Worm (Caenorhabditis elegans) whole organism, young adult: ENCODE data around the gene dhps-1.
A peak's percentile ranks its signal among the peaks of the same experiment; 100 is the strongest.

ENCODE experiments used
- C17E4.6 ChIP-seq: fragments of 200-800 bp; sonication (Bioruptor generic); IDR thresholded peaks from 2 replicates; pipeline ENCODE4 v1.3.6; 2022; ENCODE audit warnings: missing genetic modification reagents, missing genetic modification characterization, missing compliant biosample characterization
- D2030.7 ChIP-seq: fragments of 200-800 bp; sonication (Bioruptor generic); IDR thresholded peaks from 2 replicates; pipeline ENCODE4 v1.3.6; 2022; ENCODE audit warnings: missing genetic modification reagents, missing genetic modification characterization, missing compliant biosample characterization
- F23B12.7 ChIP-seq: sonication (generic microtip); optimal IDR thresholded peaks from 2 replicates; lab custom pipeline; 2017; ENCODE audit warnings: missing genetic modification characterization, mild to moderate bottlenecking, missing compliant biosample characterization, antibody characterized with exemption, moderate library complexity; ENCODE audit not compliant: insufficient read depth
- F52B5.7 ChIP-seq: sonication (generic microtip); optimal IDR thresholded peaks from 2 replicates; lab custom pipeline; 2016; ENCODE audit warnings: mild to moderate bottlenecking, missing genetic modification characterization, missing compliant biosample characterization
- F57C9.4 ChIP-seq: sonication (generic microtip); optimal IDR thresholded peaks from 2 replicates; lab custom pipeline; 2017; ENCODE audit warnings: mild to moderate bottlenecking, missing genetic modification characterization, missing compliant biosample characterization
- T07F8.4 ChIP-seq: sonication (generic microtip); optimal IDR thresholded peaks from 2 replicates; lab custom pipeline; 2016; ENCODE audit warnings: mild to moderate bottlenecking, missing genetic modification characterization, moderate library complexity, missing compliant biosample characterization
- Y53G8AR.9 ChIP-seq: fragments of 200-800 bp; sonication (Bioruptor generic); conservative IDR thresholded peaks from 2 replicates; pipeline ENCODE4 v1.3.6; 2022; ENCODE audit warnings: missing genetic modification reagents, missing genetic modification characterization, missing compliant biosample characterization
- Y56A3A.18 ChIP-seq: fragments of 200-800 bp; sonication (Bioruptor generic); IDR thresholded peaks from 2 replicates; pipeline ENCODE4 v1.3.6; 2022; ENCODE audit warnings: missing genetic modification reagents, missing genetic modification characterization, missing compliant biosample characterization
- Y67H2A.10 ChIP-seq: fragments of 200-800 bp; sonication (Bioruptor generic); conservative IDR thresholded peaks from 2 replicates; pipeline ENCODE4 v1.3.6; 2022; ENCODE audit warnings: missing genetic modification reagents, missing genetic modification characterization, missing compliant biosample characterization
- Y95B8A.8 ChIP-seq: fragments of 200-800 bp; sonication (Bioruptor generic); IDR thresholded peaks from 2 replicates; pipeline ENCODE4 v1.3.6; 2022; ENCODE audit warnings: missing genetic modification reagents, missing genetic modification characterization, missing compliant biosample characterization
- ZK185.1 ChIP-seq: sonication (generic microtip); optimal IDR thresholded peaks from 2 replicates; lab custom pipeline; 2016; ENCODE audit warnings: mild to moderate bottlenecking, missing genetic modification characterization, missing compliant biosample characterization; ENCODE audit not compliant: poor library complexity, severe bottlenecking
- ama-1 ChIP-seq, 3 experiments: fragments of 150-350 bp in 1 of 3; sonication (generic microtip) in 2 of 3; optimal IDR thresholded peaks; 2 replicates each; lab custom pipeline; 2014 to 2018; ENCODE audit warnings: missing biosample characterization in 2 of 3, missing genetic modification characterization in 2 of 3, missing genetic modification reagents in 2 of 3
- aptf-2 ChIP-seq: fragments of 200-800 bp; sonication (Bioruptor generic); conservative IDR thresholded peaks from 2 replicates; pipeline ENCODE4 v1.3.6; 2022; ENCODE audit warnings: missing genetic modification reagents, missing genetic modification characterization, missing compliant biosample characterization
- aptf-3 ChIP-seq: fragments of 200-800 bp; sonication (Bioruptor generic); IDR thresholded peaks from 2 replicates; pipeline ENCODE4 v1.3.6; 2022; ENCODE audit warnings: missing genetic modification characterization, missing compliant biosample characterization
- atf-7 ChIP-seq: sonication (generic microtip); optimal IDR thresholded peaks from 2 replicates; lab custom pipeline; 2017; ENCODE audit warnings: mild to moderate bottlenecking, missing genetic modification characterization, missing compliant biosample characterization
- attf-6 ChIP-seq: fragments of 200-800 bp; sonication (Bioruptor generic); IDR thresholded peaks from 2 replicates; pipeline ENCODE4 v1.3.6; 2022; ENCODE audit warnings: missing genetic modification reagents, missing genetic modification characterization, missing compliant biosample characterization
- cebp-1 ChIP-seq, 2 experiments: fragments of 200-800 bp in 1 of 2; sonication (Bioruptor generic) in 1 of 2; sonication (generic microtip) in 1 of 2; IDR thresholded peaks in 1 of 2; optimal IDR thresholded peaks in 1 of 2; 2 replicates each; pipeline versions ENCODE4 v1.3.6 to Lab custom; 2017 to 2022; ENCODE audit warnings: missing compliant biosample characterization in 2 of 2, missing genetic modification characterization in 2 of 2, mild to moderate bottlenecking in 1 of 2, missing genetic modification reagents in 1 of 2, moderate library complexity in 1 of 2
- cebp-2 ChIP-seq: fragments of 200-800 bp; sonication (Bioruptor generic); IDR thresholded peaks from 2 replicates; pipeline ENCODE4 v1.3.6; 2022; ENCODE audit warnings: missing genetic modification characterization, missing compliant biosample characterization
- ceh-58 ChIP-seq: fragments of 200-800 bp; sonication (Bioruptor generic); IDR thresholded peaks from 2 replicates; pipeline ENCODE4 v1.3.6; 2022; ENCODE audit warnings: missing genetic modification characterization, missing compliant biosample characterization
- chd-7 ChIP-seq: sonication (generic microtip); optimal IDR thresholded peaks from 2 replicates; lab custom pipeline; 2016; ENCODE audit warnings: mild to moderate bottlenecking, missing genetic modification characterization, moderate library complexity, missing compliant biosample characterization
- egl-44 ChIP-seq: fragments of 200-800 bp; sonication (Bioruptor generic); IDR thresholded peaks from 2 replicates; pipeline ENCODE4 v1.3.6; 2022; ENCODE audit warnings: missing genetic modification reagents, missing genetic modification characterization, missing compliant biosample characterization
- ekl-4 ChIP-seq: fragments of 200-800 bp; sonication (Bioruptor generic); IDR thresholded peaks from 2 replicates; pipeline ENCODE4 v1.3.6; 2022; ENCODE audit warnings: missing genetic modification reagents, missing genetic modification characterization, missing compliant biosample characterization
- fkh-3 ChIP-seq: sonication (generic microtip); optimal IDR thresholded peaks from 2 replicates; lab custom pipeline; 2016; ENCODE audit warnings: mild to moderate bottlenecking, missing genetic modification characterization, missing compliant biosample characterization
- hmg-1.2 ChIP-seq: fragments of 200-800 bp; sonication (Bioruptor generic); IDR thresholded peaks from 2 replicates; pipeline ENCODE4 v1.3.6; 2022; ENCODE audit warnings: missing genetic modification reagents, missing genetic modification characterization, missing compliant biosample characterization
- hmg-20 ChIP-seq: fragments of 200-800 bp; sonication (Bioruptor generic); IDR thresholded peaks from 2 replicates; pipeline ENCODE4 v1.3.6; 2022; ENCODE audit warnings: missing genetic modification reagents, missing genetic modification characterization, missing compliant biosample characterization
- hsf-1 ChIP-seq: fragments of 200-800 bp; sonication (Bioruptor generic); IDR thresholded peaks from 2 replicates; pipeline ENCODE4 v1.3.6; 2022; ENCODE audit warnings: missing genetic modification reagents, missing genetic modification characterization, missing compliant biosample characterization
- lin-26 ChIP-seq: fragments of 200-800 bp; sonication (Bioruptor generic); IDR thresholded peaks from 2 replicates; pipeline ENCODE4 v1.3.6; 2022; ENCODE audit warnings: missing genetic modification reagents, missing genetic modification characterization, missing compliant biosample characterization
- lsl-1 ChIP-seq: fragments of 200-800 bp; sonication (Bioruptor generic); optimal IDR thresholded peaks from 2 replicates; lab custom pipeline; 2018; ENCODE audit warnings: mild to moderate bottlenecking, missing genetic modification characterization, moderate library complexity, missing compliant biosample characterization
- madf-3 ChIP-seq: fragments of 200-800 bp; sonication (Bioruptor generic); IDR thresholded peaks from 2 replicates; pipeline ENCODE4 v1.3.6; 2022; ENCODE audit warnings: missing genetic modification reagents, missing genetic modification characterization, missing compliant biosample characterization
- madf-6 ChIP-seq: fragments of 200-800 bp; sonication (Bioruptor generic); IDR thresholded peaks from 2 replicates; pipeline ENCODE4 v1.3.6; 2022; ENCODE audit warnings: missing genetic modification reagents, missing genetic modification characterization, missing compliant biosample characterization
- mel-28 ChIP-seq: sonication (generic microtip); optimal IDR thresholded peaks from 2 replicates; lab custom pipeline; 2016; ENCODE audit warnings: borderline replicate concordance, mild to moderate bottlenecking, missing genetic modification characterization, missing compliant biosample characterization
- mes-4 ChIP-seq: sonication (generic microtip); optimal IDR thresholded peaks from 2 replicates; lab custom pipeline; 2016; ENCODE audit warnings: missing genotype, missing genetic modification characterization, missing compliant biosample characterization
- nfya-1 ChIP-seq: sonication (generic microtip); optimal IDR thresholded peaks from 2 replicates; lab custom pipeline; 2017; ENCODE audit warnings: antibody characterized with exemption, missing compliant biosample characterization, missing genetic modification characterization, borderline replicate concordance; ENCODE audit not compliant: insufficient read depth
- nfya-2 ChIP-seq: fragments of 200-800 bp; sonication (Bioruptor generic); IDR thresholded peaks from 2 replicates; pipeline ENCODE4 v1.3.6; 2022; ENCODE audit warnings: missing genetic modification reagents, missing genetic modification characterization, missing compliant biosample characterization
- nhr-120 ChIP-seq: fragments of 200-800 bp; sonication (Bioruptor generic); IDR thresholded peaks from 2 replicates; pipeline ENCODE4 v1.3.6; 2022; ENCODE audit warnings: missing genetic modification characterization, missing compliant biosample characterization
- nhr-27 ChIP-seq: fragments of 200-800 bp; sonication (Bioruptor generic); optimal IDR thresholded peaks from 2 replicates; lab custom pipeline; 2018; ENCODE audit warnings: mild to moderate bottlenecking, missing genetic modification characterization, moderate library complexity, missing compliant biosample characterization
- rcor-1 ChIP-seq: fragments of 200-800 bp; sonication (Bioruptor generic); IDR thresholded peaks from 2 replicates; pipeline ENCODE4 v1.3.6; 2022; ENCODE audit warnings: missing genetic modification reagents, missing genetic modification characterization, missing compliant biosample characterization
- repo-1 ChIP-seq: sonication (generic microtip); optimal IDR thresholded peaks from 2 replicates; lab custom pipeline; 2017; ENCODE audit warnings: mild to moderate bottlenecking, missing genetic modification characterization, missing compliant biosample characterization
- sdz-38 ChIP-seq: sonication (generic microtip); optimal IDR thresholded peaks from 2 replicates; lab custom pipeline; 2016; ENCODE audit warnings: missing genotype, missing genetic modification characterization, missing compliant biosample characterization
- snpc-1.1 ChIP-seq: sonication (generic microtip); optimal IDR thresholded peaks from 2 replicates; lab custom pipeline; 2017; ENCODE audit warnings: missing genetic modification characterization, mild to moderate bottlenecking, missing compliant biosample characterization, antibody characterized with exemption, moderate library complexity, missing genotype, missing genetic modification reagents; ENCODE audit not compliant: insufficient read depth
- snpc-3.4 ChIP-seq: sonication (generic microtip); optimal IDR thresholded peaks from 2 replicates; lab custom pipeline; 2017; ENCODE audit warnings: missing genetic modification characterization, mild to moderate bottlenecking, missing compliant biosample characterization, antibody characterized with exemption, moderate library complexity, missing genotype, missing genetic modification reagents
- sptf-2 ChIP-seq: fragments of 200-800 bp; sonication (Bioruptor generic); optimal IDR thresholded peaks from 2 replicates; lab custom pipeline; 2018; ENCODE audit warnings: mild to moderate bottlenecking, missing genetic modification characterization, missing compliant biosample characterization
- unc-62 ChIP-seq: fragments of 150-350 bp; optimal IDR thresholded peaks from 2 replicates; lab custom pipeline; 2014; ENCODE audit warnings: missing biosample characterization, missing genetic modification reagents, missing genetic modification characterization
- xnd-1 ChIP-seq: sonication (generic microtip); optimal IDR thresholded peaks from 2 replicates; lab custom pipeline; 2016; ENCODE audit warnings: missing genotype, missing genetic modification reagents, missing genetic modification characterization, missing compliant biosample characterization
- ztf-28 ChIP-seq: fragments of 200-800 bp; sonication (Bioruptor generic); IDR thresholded peaks from 2 replicates; pipeline ENCODE4 v1.3.6; 2022; ENCODE audit warnings: missing genetic modification reagents, missing genetic modification characterization, missing compliant biosample characterization

Gene dhps-1

DNA sequence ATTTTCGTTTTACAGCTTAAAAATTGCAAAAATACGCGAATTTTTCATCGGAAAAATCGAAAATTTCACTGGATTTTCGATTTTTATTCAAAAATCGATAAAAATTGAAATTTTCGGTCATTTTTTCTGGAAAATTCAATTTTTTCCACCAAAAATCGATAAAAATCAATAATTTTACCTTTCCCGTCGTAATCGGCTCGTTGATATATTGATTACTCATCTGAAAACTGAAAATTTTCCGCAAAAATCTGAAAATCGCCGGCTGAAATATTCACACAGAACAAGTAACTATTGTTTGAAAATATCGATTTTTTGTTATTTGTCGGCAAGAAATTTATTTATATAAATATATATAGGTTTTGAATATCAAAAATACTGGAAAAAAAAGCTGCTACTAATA is 43.7 kb downstream of the dhps-1 start, which contains the start of gene cyn-16:
Gene cyn-16, minus strand, starts transcription at position 227 of the 400 bp plus-strand sequence.
- TF ChIP-seq F52B5.7 (tag; lab: Kevin White, UChicago): no peak
- no peak for TF ChIP-seq madf-6 (GFP tag; lab: Robert Waterston, UW)
- no peak for TF ChIP-seq xnd-1 (tag; lab: Kevin White, UChicago)
- TF ChIP-seq T07F8.4 (tag; lab: Kevin White, UChicago): no peak
- TF ChIP-seq sptf-2 (GFP tag; lab: Kevin White, UChicago): no peak
- TF ChIP-seq ZK185.1 (tag; lab: Kevin White, UChicago): no peak
- TF ChIP-seq attf-6: no peak
- no peak for TF ChIP-seq nfya-2 (GFP tag; lab: Robert Waterston, UW)
- no peak for TF ChIP-seq nfya-1
- TF ChIP-seq lin-26 (GFP tag; lab: Robert Waterston, UW): no peak
- TF ChIP-seq ama-1 (optimal IDR thresholded peaks at IDR 0.05; lab: Kevin White, UChicago): peak; percentile 32
- TF ChIP-seq ama-1 (GFP tag; optimal IDR thresholded peaks at IDR 0.05; lab: Kevin White, UChicago): no peak
- no peak for TF ChIP-seq ekl-4
- no peak for TF ChIP-seq cebp-2 (GFP tag; lab: Robert Waterston, UW)
- no peak for TF ChIP-seq snpc-3.4
- no peak for TF ChIP-seq aptf-2 (GFP tag; lab: Robert Waterston, UW)
- no peak for TF ChIP-seq cebp-1 (GFP tag; IDR thresholded peaks at IDR 0.05; lab: Robert Waterston, UW)
- peak; percentile 10 for TF ChIP-seq cebp-1 (tag; optimal IDR thresholded peaks at IDR 0.05; lab: Kevin White, UChicago)
- TF ChIP-seq Y56A3A.18 (GFP tag; lab: Robert Waterston, UW): no peak

DNA sequence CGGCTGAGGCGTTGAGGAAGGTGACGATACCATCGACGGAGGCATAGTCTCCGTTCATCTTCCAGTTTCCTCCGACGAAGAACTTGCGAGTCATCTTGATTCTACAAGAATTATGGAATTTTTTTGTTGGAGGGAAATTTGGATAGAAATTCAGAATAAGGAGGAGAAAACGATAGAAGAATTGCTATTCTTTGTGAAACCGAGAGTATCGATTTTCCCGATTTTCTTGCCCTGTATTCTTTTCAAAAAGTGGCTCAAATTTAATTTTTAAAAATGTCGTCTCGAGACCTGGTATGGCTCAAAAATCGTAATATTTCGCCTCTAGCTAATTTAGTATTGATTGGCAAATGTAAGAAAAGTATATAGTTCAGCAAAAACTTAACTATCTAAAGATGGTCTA is 46.2 kb downstream of the dhps-1 start, which contains the start of gene tpi-1:
Gene tpi-1, minus strand, starts transcription at position 101 of the 400 bp plus-strand sequence.
- TF ChIP-seq aptf-3 (GFP tag; lab: Robert Waterston, UW) (no peak), Y67H2A.10 (GFP tag; lab: Robert Waterston, UW) (no peak), Y53G8AR.9 (GFP tag; lab: Robert Waterston, UW) (no peak), aptf-2 (GFP tag; lab: Robert Waterston, UW) (no peak), egl-44 (GFP tag; lab: Robert Waterston, UW) (no peak), atf-7 (tag; lab: Kevin White, UChicago) (no peak), Y95B8A.8 (no peak), ceh-58 (no peak), hmg-1.2 (GFP tag; lab: Robert Waterston, UW) (no peak), fkh-3 (no peak), unc-62 (GFP tag; lab: Kevin White, UChicago) (no peak), hmg-20 (GFP tag; lab: Robert Waterston, UW) (no peak), D2030.7 (GFP tag; lab: Robert Waterston, UW) (no peak), madf-3 (GFP tag; lab: Robert Waterston, UW) (no peak), nhr-27 (tag; lab: Kevin White, UChicago) (no peak), hsf-1 (GFP tag; lab: Robert Waterston, UW) (no peak)

DNA sequence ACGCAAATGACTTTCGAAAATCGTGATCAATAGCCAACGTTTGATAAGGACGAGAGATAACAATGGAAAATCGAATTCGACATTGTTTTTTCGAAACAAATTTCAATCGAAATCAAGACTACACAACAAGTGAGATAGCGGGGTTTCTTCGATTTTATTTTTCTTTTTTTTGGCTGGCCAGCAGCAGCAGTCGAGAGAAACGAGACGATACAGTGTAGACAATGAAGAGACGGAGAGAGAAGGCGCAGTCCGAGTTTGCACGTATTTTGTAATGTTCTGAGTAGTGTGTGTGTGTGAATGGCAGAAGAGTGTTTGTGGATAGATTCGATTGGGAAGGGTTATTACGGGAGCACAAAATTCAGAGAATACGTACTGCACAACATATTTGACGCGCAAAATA is 47.4 kb downstream of the dhps-1 start:
- 0 out of 2 replicates have a peak, but pooled peaks have one; percentile 37 for TF ChIP-seq cebp-1 (GFP tag; IDR thresholded peaks at IDR 0.05; lab: Robert Waterston, UW)
- peak; percentile 69 for TF ChIP-seq cebp-1 (tag; optimal IDR thresholded peaks at IDR 0.05; lab: Kevin White, UChicago)
- TF ChIP-seq C17E4.6: no peak
- TF ChIP-seq nfya-2 (GFP tag; lab: Robert Waterston, UW): no peak
- TF ChIP-seq ekl-4: no peak
- no peak for TF ChIP-seq F57C9.4
- TF ChIP-seq ceh-58: no peak
- no peak for TF ChIP-seq mes-4
- TF ChIP-seq attf-6: no peak
- TF ChIP-seq nhr-120 (GFP tag; lab: Robert Waterston, UW): no peak
- TF ChIP-seq F23B12.7 (tag; lab: Kevin White, UChicago): no peak
- TF ChIP-seq rcor-1 (GFP tag; lab: Robert Waterston, UW): no peak
- TF ChIP-seq chd-7: no peak
- no peak for TF ChIP-seq ztf-28
- no peak for TF ChIP-seq mel-28 (tag; lab: Kevin White, UChicago)
- TF ChIP-seq lsl-1 (GFP tag; lab: Kevin White, UChicago): no peak
- no peak for TF ChIP-seq repo-1 (tag; lab: Kevin White, UChicago)
- no peak for TF ChIP-seq sdz-38 (tag; lab: Kevin White, UChicago)
- no peak for TF ChIP-seq snpc-1.1 (tag; lab: Kevin White, UChicago)
